Fruit fly (Drosophila melanogaster): ENCODE measurements around the gene MFS10.

Gene MFS10

dm6 chrX:13094085-13094764, 34.6 kb upstream of the MFS10 start, which contains the start of gene CG2200 (continued):
- no peak for TF ChIP-seq hth (optimal IDR thresholded peaks at IDR 0.05)
- no peak for TF ChIP-seq Gug (GFP tag; IDR thresholded peaks at IDR 0.05)
- TF ChIP-seq CG8359 (GFP tag; optimal IDR thresholded peaks at IDR 0.05; ENCODE audit: borderline replicate concordance): no peak
- TF ChIP-seq ro (GFP tag; IDR thresholded peaks at IDR 0.05): no peak
- TF ChIP-seq fru (optimal IDR thresholded peaks at IDR 0.05): no peak
- TF ChIP-seq pan (optimal IDR thresholded peaks at IDR 0.05): no peak
- TF ChIP-seq pan (GFP tag; optimal IDR thresholded peaks at IDR 0.05 in 1 of 2, IDR thresholded peaks at IDR 0.05 in 1 of 2): peak in 1 of 2 experiments; percentile 51
- no peak for TF ChIP-seq CG1024 (GFP tag; IDR thresholded peaks at IDR 0.05)
- TF ChIP-seq CG10321 (GFP tag; IDR thresholded peaks at IDR 0.05): no peak
- TF ChIP-seq CG1233 (GFP tag; optimal IDR thresholded peaks at IDR 0.05): no peak
- TF ChIP-seq caup (GFP tag; optimal IDR thresholded peaks at IDR 0.05; ENCODE audit: severe bottlenecking): no peak
- no peak for TF ChIP-seq cato (GFP tag; optimal IDR thresholded peaks at IDR 0.05; ENCODE audit: borderline replicate concordance)
- TF ChIP-seq CG15479 (GFP tag; optimal IDR thresholded peaks at IDR 0.05): no peak
- TF ChIP-seq lov (optimal IDR thresholded peaks at IDR 0.05): no peak
- TF ChIP-seq lov (GFP tag; IDR thresholded peaks at IDR 0.05): no peak
- peak; percentile 88 for TF ChIP-seq Sry-δ (GFP tag; optimal IDR thresholded peaks at IDR 0.05)
- no peak for TF ChIP-seq Bdp1 (GFP tag; optimal IDR thresholded peaks at IDR 0.05)
- TF ChIP-seq CG34224 (GFP tag; IDR thresholded peaks at IDR 0.05; ENCODE audit: partially characterized antibody): peak; percentile 84
- TF ChIP-seq CG8281 (tag; optimal IDR thresholded peaks at IDR 0.05): no peak
- no peak for TF ChIP-seq Neu2 (GFP tag; optimal IDR thresholded peaks at IDR 0.05; ENCODE audit: borderline replicate concordance)
- peak; percentile 37; the same call in 1 of the 2 replicates for TF ChIP-seq Rx (GFP tag; IDR thresholded peaks at IDR 0.05)
- TF ChIP-seq CG11085 (GFP tag; IDR thresholded peaks at IDR 0.05): no peak
- TF ChIP-seq Blimp-1 (GFP tag; optimal IDR thresholded peaks at IDR 0.05): no peak
- no peak for TF ChIP-seq Hmx (GFP tag; optimal IDR thresholded peaks at IDR 0.05)
- peak; percentile 89 for TF ChIP-seq Dll (GFP tag; IDR thresholded peaks at IDR 0.05; ENCODE audit: partially characterized antibody)
- no peak for TF ChIP-seq nau (GFP tag; optimal IDR thresholded peaks at IDR 0.05)
- no peak for TF ChIP-seq CG11093 (GFP tag; IDR thresholded peaks at IDR 0.05)
- peak; percentile 86 for TF ChIP-seq CG14860 (GFP tag; IDR thresholded peaks at IDR 0.05; ENCODE audit: partially characterized antibody)
- no peak for TF ChIP-seq tin (GFP tag; optimal IDR thresholded peaks at IDR 0.05)
- peak; percentile 25 for TF ChIP-seq ind (GFP tag; optimal IDR thresholded peaks at IDR 0.05)
- TF ChIP-seq PHDP (tag; optimal IDR thresholded peaks at IDR 0.05): peak; percentile 46
- TF ChIP-seq sob (GFP tag; IDR thresholded peaks at IDR 0.05): 0 out of 2 replicates have a peak, but pooled peaks have one; percentile 35
- TF ChIP-seq CG7745 (tag; optimal IDR thresholded peaks at IDR 0.05): no peak
- no peak for TF ChIP-seq CG6813 (GFP tag; optimal IDR thresholded peaks at IDR 0.05)
- TF ChIP-seq CG1529 (GFP tag; optimal IDR thresholded peaks at IDR 0.05): no peak
- TF ChIP-seq CG9727 (GFP tag; optimal IDR thresholded peaks at IDR 0.05): peak; percentile 9
- peak; percentile 28 for TF ChIP-seq CG12071 (GFP tag; optimal IDR thresholded peaks at IDR 0.05)
- TF ChIP-seq CG6791 (GFP tag; IDR thresholded peaks at IDR 0.05; ENCODE audit: partially characterized antibody): peak; percentile 86
- peak; percentile 10 for TF ChIP-seq dmrt99B (tag; optimal IDR thresholded peaks at IDR 0.05)
- TF ChIP-seq MTF-1 (GFP tag; optimal IDR thresholded peaks at IDR 0.05; ENCODE audit: borderline replicate concordance): no peak
- TF ChIP-seq CG15601 (tag; optimal IDR thresholded peaks at IDR 0.05): no peak
- TF ChIP-seq CG30020 (tag; optimal IDR thresholded peaks at IDR 0.05): no peak
- TF ChIP-seq eve (GFP tag; optimal IDR thresholded peaks at IDR 0.05): no peak
- peak; percentile 66 for TF ChIP-seq Drgx (GFP tag; IDR thresholded peaks at IDR 0.05)
- TF ChIP-seq exex (tag; optimal IDR thresholded peaks at IDR 0.05): peak; percentile 42
- no peak for TF ChIP-seq dm (GFP tag; optimal IDR thresholded peaks at IDR 0.05)
- TF ChIP-seq Dref (GFP tag; IDR thresholded peaks at IDR 0.05): peak; percentile 68
- TF ChIP-seq CG2875 (GFP tag; optimal IDR thresholded peaks at IDR 0.05): no peak
- peak; percentile 17 for TF ChIP-seq Dad (GFP tag; optimal IDR thresholded peaks at IDR 0.05)
- peak; percentile 83 for TF ChIP-seq sna (GFP tag; IDR thresholded peaks at IDR 0.05; ENCODE audit: partially characterized antibody)

All from whole organism, embryonic.